Fruit fly (Drosophila melanogaster): ENCODE data around the gene CG5516.
A peak's percentile ranks its signal among the peaks of the same experiment; 100 is the strongest.

CG5516 gene

DNA sequence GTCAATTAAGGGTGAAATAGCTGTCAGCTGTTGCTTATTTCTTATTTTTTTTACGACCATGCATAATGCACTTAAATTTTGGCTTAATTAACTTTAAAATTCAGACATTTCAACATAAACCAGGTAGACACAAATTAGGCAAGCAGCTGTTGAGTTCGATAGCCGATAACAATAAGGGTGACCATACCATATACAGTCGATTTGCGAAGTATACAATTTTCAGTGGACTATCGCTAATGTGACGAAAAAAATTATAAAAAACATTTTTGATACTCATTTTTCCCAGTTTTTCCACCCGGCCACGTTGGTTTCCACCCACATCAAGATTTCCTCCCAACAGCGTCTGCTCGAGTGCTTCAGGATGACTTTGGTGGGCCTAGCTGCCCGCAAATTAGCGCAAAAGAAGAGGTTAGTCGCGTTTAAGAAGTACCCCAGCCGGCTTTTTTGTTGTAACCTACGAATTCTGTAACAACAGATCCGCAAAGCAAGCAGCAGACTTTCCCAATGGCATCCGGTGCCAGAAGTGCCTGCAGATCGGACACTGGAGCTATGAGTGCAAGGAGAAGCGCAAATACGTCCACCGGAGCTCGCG lies at the start of gene CG5516, which contains the start of gene CG4287:
Gene CG5516, plus strand, starts transcription at position 195 of the 592 bp plus-strand sequence.
Gene CG4287, minus strand, starts transcription at position 178 of the 592 bp plus-strand sequence.
- TF ChIP-seq CG7045 (GFP tag; optimal IDR thresholded peaks at IDR 0.05) = no peak
- peak; percentile 31 for TF ChIP-seq Mnt (GFP tag; optimal IDR thresholded peaks at IDR 0.05)
- TF ChIP-seq ovo (GFP tag; optimal IDR thresholded peaks at IDR 0.05) = no peak
- TF ChIP-seq CG7101 (tag; optimal IDR thresholded peaks at IDR 0.05) = peak; percentile 12
- TF ChIP-seq tj (GFP tag; optimal IDR thresholded peaks at IDR 0.05) = peak; percentile 78
- TF ChIP-seq CG14711 (tag; optimal IDR thresholded peaks at IDR 0.05) = peak; percentile 43
- no peak for TF ChIP-seq Clk (GFP tag; optimal IDR thresholded peaks at IDR 0.05)
- TF ChIP-seq CG11617 (GFP tag; optimal IDR thresholded peaks at IDR 0.05) = peak; percentile 42
- peak; percentile 59 for TF ChIP-seq bab1 (GFP tag; optimal IDR thresholded peaks at IDR 0.05)

DNA sequence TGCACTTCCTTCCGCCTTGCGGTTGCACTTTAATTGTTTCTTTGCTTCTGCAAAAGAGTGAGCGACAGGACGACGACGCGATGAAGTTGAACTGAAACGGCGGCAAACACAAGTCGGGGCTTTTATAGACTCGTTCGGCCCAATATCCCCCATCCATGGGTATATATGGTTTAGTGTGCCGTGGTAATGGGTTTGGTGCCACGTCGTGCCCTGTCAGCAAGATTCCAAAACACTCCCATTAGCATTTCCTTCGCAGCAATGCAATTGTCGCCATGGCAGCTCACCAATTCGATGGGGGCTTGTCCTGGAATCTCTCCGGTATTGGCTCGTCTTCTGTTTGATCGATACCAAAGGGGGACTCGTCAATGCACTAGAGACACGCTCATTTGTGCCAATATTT lies 45.8 kb upstream of the CG5516 start, which contains the start of gene CG45105:
Gene CG45105, minus strand, starts transcription at position 101 of the 400 bp plus-strand sequence.
- TF ChIP-seq bab1 (GFP tag; optimal IDR thresholded peaks at IDR 0.05) = no peak
- no peak for TF ChIP-seq CG1620 (GFP tag; optimal IDR thresholded peaks at IDR 0.05)
- no peak for TF ChIP-seq Mnt (GFP tag; optimal IDR thresholded peaks at IDR 0.05)

DNA sequence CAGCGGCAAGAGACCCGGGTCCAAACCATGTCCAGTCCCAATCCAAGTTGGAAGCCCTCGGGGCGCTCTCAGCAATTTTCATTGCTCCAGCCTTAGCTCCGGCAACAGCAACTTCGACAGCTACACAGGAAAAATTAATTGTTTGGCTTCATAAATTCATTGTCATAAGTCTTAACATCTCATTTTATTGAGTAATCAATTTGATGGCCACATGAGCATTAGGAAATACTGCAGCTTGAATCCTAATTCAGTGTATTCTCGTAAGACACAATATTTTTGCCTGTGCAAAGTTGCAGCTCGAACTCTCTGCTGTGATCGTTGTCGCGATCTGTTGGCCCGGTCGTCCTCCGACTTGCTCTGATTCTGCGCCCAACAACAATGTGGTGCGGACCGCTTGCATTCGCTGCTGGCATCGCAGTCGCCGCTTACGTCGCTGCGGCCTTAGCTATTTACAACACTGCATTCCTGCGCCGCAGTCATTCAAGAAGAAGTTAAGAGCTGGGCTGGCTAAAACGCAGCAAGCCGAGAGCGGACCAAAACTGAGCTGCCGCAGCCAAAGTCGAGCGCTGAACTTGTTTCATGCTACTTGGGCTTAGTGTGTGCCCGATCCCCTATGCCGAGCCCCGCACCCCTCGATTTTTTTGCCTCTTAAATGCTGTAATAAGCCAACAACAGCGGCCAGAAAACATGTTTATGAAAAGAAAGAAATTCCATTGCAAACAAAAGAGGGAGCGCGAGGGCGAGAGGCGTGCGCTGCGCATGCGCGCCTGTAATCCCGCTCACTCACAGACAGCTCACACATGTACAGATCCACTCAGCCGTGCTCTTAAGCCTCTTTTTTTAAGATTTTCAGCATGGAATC lies 44.1 kb upstream of the CG5516 start:
- TF ChIP-seq toe (GFP tag; optimal IDR thresholded peaks at IDR 0.05) (no peak), CG5204 (GFP tag; optimal IDR thresholded peaks at IDR 0.05) (no peak), CG14711 (tag; optimal IDR thresholded peaks at IDR 0.05) (no peak), cic (GFP tag; optimal IDR thresholded peaks at IDR 0.05) (no peak), ovo (GFP tag; optimal IDR thresholded peaks at IDR 0.05) (no peak), bab1 (GFP tag; optimal IDR thresholded peaks at IDR 0.05) (no peak)

DNA sequence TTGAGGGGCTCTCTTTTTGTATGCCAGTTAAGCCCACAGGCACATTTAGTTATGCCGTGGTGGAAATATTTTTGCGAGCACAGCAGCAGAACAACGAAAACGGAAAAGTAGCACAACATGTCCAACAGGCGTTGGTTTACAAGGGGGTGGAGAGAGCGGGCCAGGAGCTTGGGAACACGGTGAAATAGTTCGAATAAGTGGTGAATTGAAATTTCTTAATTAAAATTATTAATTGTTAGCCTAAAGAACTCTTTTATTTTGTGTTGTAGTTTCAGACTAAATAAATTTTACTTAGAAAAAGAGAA lies 43.5 kb upstream of the CG5516 start:
- TF ChIP-seq Crg-1 (GFP tag; optimal IDR thresholded peaks at IDR 0.05) = no peak
- no peak for TF ChIP-seq Clk (GFP tag; optimal IDR thresholded peaks at IDR 0.05)
- TF ChIP-seq toe (GFP tag; optimal IDR thresholded peaks at IDR 0.05) = no peak
- TF ChIP-seq CG12768 (GFP tag; optimal IDR thresholded peaks at IDR 0.05) = no peak
- no peak for TF ChIP-seq CG11617 (GFP tag; optimal IDR thresholded peaks at IDR 0.05)

DNA sequence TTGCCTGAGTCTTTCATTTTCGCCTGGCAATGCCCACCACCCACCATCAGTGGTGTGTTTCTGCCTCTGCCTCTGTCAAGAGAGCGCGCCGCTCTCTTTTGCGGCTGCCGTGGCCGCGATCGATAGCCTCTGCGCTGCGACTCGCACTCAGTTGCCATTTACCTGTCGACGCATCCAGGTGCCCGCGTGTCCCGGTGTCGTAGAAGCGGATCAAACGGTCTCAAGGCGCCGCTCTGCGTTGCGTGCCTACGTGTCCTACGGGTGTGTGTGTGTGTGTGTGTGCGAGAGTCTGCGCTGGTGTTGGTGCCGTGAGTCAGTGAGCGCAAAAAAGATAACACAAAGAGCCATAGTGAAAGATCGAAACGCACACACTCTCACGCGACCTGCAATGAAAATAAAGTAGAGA lies 42.9 kb upstream of the CG5516 start, which contains the start of gene Fbxl7:
Gene Fbxl7, plus strand, starts transcription at position 148 of the 406 bp plus-strand sequence.
- TF ChIP-seq pad (GFP tag; optimal IDR thresholded peaks at IDR 0.05) (no peak), CG5204 (GFP tag; optimal IDR thresholded peaks at IDR 0.05) (no peak), ovo (GFP tag; optimal IDR thresholded peaks at IDR 0.05) (no peak), cic (GFP tag; optimal IDR thresholded peaks at IDR 0.05) (no peak), kay (GFP tag; ENCODE audit: borderline replicate concordance) (no peak), CG12768 (GFP tag; optimal IDR thresholded peaks at IDR 0.05) (no peak), CG11617 (GFP tag; optimal IDR thresholded peaks at IDR 0.05) (no peak), cnc (optimal IDR thresholded peaks at IDR 0.05) (no peak), Hr96 (GFP tag; optimal IDR thresholded peaks at IDR 0.05) (no peak)

DNA sequence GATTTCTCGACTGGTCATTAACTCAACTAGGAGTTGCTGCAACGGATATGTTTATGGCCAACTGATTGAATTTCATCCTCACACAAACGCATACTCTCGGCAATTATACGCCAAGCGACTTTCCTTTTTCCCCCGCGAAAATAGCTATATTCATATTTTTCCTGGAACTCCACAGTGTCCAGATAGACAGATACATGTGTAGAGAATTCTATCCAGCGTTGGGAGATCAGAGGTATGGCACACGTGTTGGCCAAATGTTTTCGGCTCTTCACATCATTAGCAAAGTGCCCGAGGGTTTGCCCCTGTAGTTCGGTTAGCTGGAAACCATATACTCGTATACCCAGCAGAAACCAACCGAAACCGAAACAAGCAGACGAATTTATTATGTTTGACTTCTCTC lies 41.9 kb upstream of the CG5516 start:
- no peak for TF ChIP-seq CG7101 (tag; optimal IDR thresholded peaks at IDR 0.05)
- TF ChIP-seq Mnt (GFP tag; optimal IDR thresholded peaks at IDR 0.05) = no peak
- TF ChIP-seq tj (GFP tag; optimal IDR thresholded peaks at IDR 0.05) = no peak
- no peak for TF ChIP-seq toe (GFP tag; optimal IDR thresholded peaks at IDR 0.05)
- no peak for TF ChIP-seq CG11617 (GFP tag; optimal IDR thresholded peaks at IDR 0.05)
- TF ChIP-seq CG1620 (GFP tag; optimal IDR thresholded peaks at IDR 0.05) = no peak
- TF ChIP-seq Clk (GFP tag; optimal IDR thresholded peaks at IDR 0.05) = no peak
- no peak for TF ChIP-seq pad (GFP tag; optimal IDR thresholded peaks at IDR 0.05)
- TF ChIP-seq CG33017 (tag; optimal IDR thresholded peaks at IDR 0.05) = no peak
- no peak for TF ChIP-seq CG5204 (GFP tag; optimal IDR thresholded peaks at IDR 0.05)
- no peak for TF ChIP-seq CG12768 (GFP tag; optimal IDR thresholded peaks at IDR 0.05)
- no peak for TF ChIP-seq ovo (GFP tag; optimal IDR thresholded peaks at IDR 0.05)
- TF ChIP-seq Crg-1 (GFP tag; optimal IDR thresholded peaks at IDR 0.05) = no peak
- no peak for TF ChIP-seq cic (GFP tag; optimal IDR thresholded peaks at IDR 0.05)
- no peak for TF ChIP-seq cnc (optimal IDR thresholded peaks at IDR 0.05)
- TF ChIP-seq Hr96 (GFP tag; optimal IDR thresholded peaks at IDR 0.05) = no peak
- no peak for TF ChIP-seq kay (GFP tag; ENCODE audit: borderline replicate concordance)

All from whole organism, adult.